Fruit fly (Drosophila melanogaster): Measurements from ENCODE around the gene Sec13.

- TF ChIP-seq tj (GFP tag; optimal IDR thresholded peaks at IDR 0.05) (no peak), Crg-1 (GFP tag; optimal IDR thresholded peaks at IDR 0.05) (no peak), bab1 (GFP tag; optimal IDR thresholded peaks at IDR 0.05) (no peak)
Observed at dm6 chr3R:23372624-23373023, 16.5 kb downstream of the Sec13 start, which contains the start of gene CG42827.

Data from whole organism, adult.